Fruit fly (Drosophila melanogaster) whole organism, embryonic: ENCODE data around the gene CG13024.

Source experiments
- Bdp1 ChIP-seq: fragments of 200-800 bp; sonication (Bioruptor generic); optimal IDR thresholded peaks from 3 replicates; lab custom pipeline; 2016; ENCODE audit warnings: missing biosample characterization, missing genetic modification characterization
- Bgb ChIP-seq: fragments of 200-800 bp; sonication (Bioruptor generic); IDR thresholded peaks from 2 replicates; pipeline ENCODE4 v1.3.6; 2022; ENCODE audit warnings: missing biosample characterization, missing genetic modification characterization; ENCODE audit not compliant: partially characterized antibody
- Blimp-1 ChIP-seq: fragments of 200-800 bp; sonication (Bioruptor generic); optimal IDR thresholded peaks from 3 replicates; lab custom pipeline; 2018; ENCODE audit warnings: missing biosample characterization, missing genetic modification characterization, mild to moderate bottlenecking, moderate library complexity, missing genetic modification reagents
- CG11504 ChIP-seq: fragments of 200-800 bp; sonication (Bioruptor generic); optimal IDR thresholded peaks from 3 replicates; lab custom pipeline; 2019; ENCODE audit warnings: missing biosample characterization, mild to moderate bottlenecking, missing genetic modification characterization, moderate library complexity
- CG11560 ChIP-seq: fragments of 200-800 bp; sonication (Bioruptor generic); IDR thresholded peaks from 3 replicates; pipeline ENCODE4 v1.3.6; 2022; ENCODE audit warnings: missing biosample characterization, missing genetic modification characterization
- CG11696 ChIP-seq: fragments of 200-800 bp; sonication (Bioruptor generic); IDR thresholded peaks from 2 replicates; pipeline ENCODE4 v1.3.6; 2022; ENCODE audit warnings: missing biosample characterization, missing genetic modification characterization
- CG12071 ChIP-seq: fragments of 200-800 bp; sonication (Bioruptor generic); optimal IDR thresholded peaks from 3 replicates; lab custom pipeline; 2018; ENCODE audit warnings: missing biosample characterization, mild to moderate bottlenecking, missing genetic modification characterization
- CG12104 ChIP-seq: fragments of 200-800 bp; sonication (Bioruptor generic); optimal IDR thresholded peaks from 3 replicates; lab custom pipeline; 2016; ENCODE audit warnings: missing biosample characterization, missing genetic modification characterization
- CG12219 ChIP-seq: fragments of 200-800 bp; sonication (Bioruptor generic); optimal IDR thresholded peaks from 3 replicates; lab custom pipeline; 2018; ENCODE audit warnings: missing biosample characterization, mild to moderate bottlenecking, missing genetic modification characterization
- CG13123 ChIP-seq: fragments of 200-800 bp; sonication (Bioruptor generic); optimal IDR thresholded peaks from 2 replicates; lab custom pipeline; 2016; ENCODE audit warnings: missing biosample characterization, missing genetic modification characterization
- CG14050 ChIP-seq: fragments of 200-800 bp; sonication (Bioruptor generic); IDR thresholded peaks from 3 replicates; pipeline ENCODE4 v1.3.6; 2022; ENCODE audit warnings: missing biosample characterization, missing genetic modification characterization
- CG3065 ChIP-seq: fragments of 200-800 bp; sonication (Bioruptor generic); optimal IDR thresholded peaks from 2 replicates; lab custom pipeline; 2016; ENCODE audit warnings: missing biosample characterization, missing genetic modification characterization
- CG4617 ChIP-seq: fragments of 200-800 bp; sonication (Bioruptor generic); optimal IDR thresholded peaks from 3 replicates; lab custom pipeline; 2016; ENCODE audit warnings: missing biosample characterization, missing genetic modification characterization, borderline replicate concordance
- CG5180 ChIP-seq: fragments of 200-800 bp; sonication (Bioruptor generic); optimal IDR thresholded peaks from 3 replicates; lab custom pipeline; 2017; ENCODE audit warnings: missing biosample characterization, missing genetic modification characterization, mild to moderate bottlenecking, moderate library complexity, missing genetic modification reagents
- CG6791 ChIP-seq: fragments of 200-800 bp; sonication (Bioruptor generic); IDR thresholded peaks from 3 replicates; pipeline ENCODE4 v1.3.6; 2022; ENCODE audit warnings: missing biosample characterization, missing genetic modification characterization; ENCODE audit not compliant: partially characterized antibody
- CG7372 ChIP-seq: fragments of 200-800 bp; sonication (Bioruptor generic); IDR thresholded peaks from 2 replicates; pipeline ENCODE4 v1.3.6; 2022; ENCODE audit warnings: missing biosample characterization, missing genetic modification characterization
- CG7839 ChIP-seq: fragments of 200-800 bp; sonication (Bioruptor generic); optimal IDR thresholded peaks from 3 replicates; lab custom pipeline; 2018; ENCODE audit warnings: missing biosample characterization, mild to moderate bottlenecking, missing genetic modification characterization, moderate library complexity
- CG7928 ChIP-seq: fragments of 200-800 bp; sonication (Bioruptor generic); optimal IDR thresholded peaks from 2 replicates; lab custom pipeline; 2017; ENCODE audit warnings: missing biosample characterization, mild to moderate bottlenecking, missing genetic modification characterization
- CG8089 ChIP-seq: fragments of 200-800 bp; sonication (Bioruptor generic); optimal IDR thresholded peaks from 3 replicates; lab custom pipeline; 2016; ENCODE audit warnings: missing biosample characterization, missing genetic modification characterization
- CG8765 ChIP-seq: fragments of 200-800 bp; sonication (Bioruptor generic); IDR thresholded peaks from 2 replicates; pipeline ENCODE4 v1.3.6; 2022; ENCODE audit warnings: missing biosample characterization, missing genetic modification characterization
- Dad ChIP-seq: fragments of 200-800 bp; sonication (Bioruptor generic); optimal IDR thresholded peaks from 3 replicates; lab custom pipeline; 2016; ENCODE audit warnings: missing biosample characterization, missing genetic modification characterization
- Eip74EF ChIP-seq, 2 experiments: fragments of 200-800 bp in 1 of 2; fragments of >200 bp in 1 of 2; sonication (Bioruptor generic) in 1 of 2; optimal IDR thresholded peaks; 2 replicates each; lab custom pipeline; 2017 to 2019; ENCODE audit warnings: missing biosample characterization in 2 of 2, missing genetic modification characterization in 2 of 2, mild to moderate bottlenecking in 1 of 2, moderate library complexity in 1 of 2
- Ets97D ChIP-seq: fragments of 200-800 bp; sonication (Bioruptor generic); optimal IDR thresholded peaks from 3 replicates; lab custom pipeline; 2016; ENCODE audit warnings: missing biosample characterization, missing genetic modification characterization
- NC2α ChIP-seq: fragments of 200-800 bp; sonication (Bioruptor generic); optimal IDR thresholded peaks from 2 replicates; lab custom pipeline; 2016; ENCODE audit warnings: missing biosample characterization, missing genetic modification characterization
- PHDP ChIP-seq: fragments of 200-800 bp; sonication (Bioruptor generic); optimal IDR thresholded peaks from 3 replicates; lab custom pipeline; 2018; ENCODE audit warnings: missing biosample characterization, mild to moderate bottlenecking, missing genetic modification characterization, moderate library complexity
- Sry-β ChIP-seq: fragments of 200-800 bp; sonication (Bioruptor generic); optimal IDR thresholded peaks from 2 replicates; lab custom pipeline; 2018; ENCODE audit warnings: missing biosample characterization, mild to moderate bottlenecking, missing genetic modification characterization, moderate library complexity
- Tbp ChIP-seq: fragments of >200 bp; optimal IDR thresholded peaks from 2 replicates; lab custom pipeline; 2018; ENCODE audit warnings: missing biosample characterization, missing genetic modification characterization
- Usf ChIP-seq: fragments of 200-800 bp; sonication (Bioruptor generic); optimal IDR thresholded peaks from 2 replicates; lab custom pipeline; 2017; ENCODE audit warnings: missing genotype, missing biosample characterization, missing genetic modification characterization
- bigmax ChIP-seq: fragments of 200-800 bp; sonication (Bioruptor generic); optimal IDR thresholded peaks from 2 replicates; lab custom pipeline; 2018; ENCODE audit warnings: missing biosample characterization, mild to moderate bottlenecking, missing genetic modification characterization
- br ChIP-seq: fragments of >200 bp; optimal IDR thresholded peaks from 2 replicates; lab custom pipeline; 2017
- cas ChIP-seq: fragments of 200-800 bp; sonication (Bioruptor generic); IDR thresholded peaks from 2 replicates; pipeline ENCODE4 v1.3.6; 2022; ENCODE audit warnings: missing biosample characterization, missing genetic modification characterization
- crol ChIP-seq: fragments of 200-800 bp; sonication (Bioruptor generic); IDR thresholded peaks from 2 replicates; pipeline ENCODE4 v1.3.6; 2022; ENCODE audit warnings: missing biosample characterization, missing genetic modification characterization
- dati ChIP-seq: fragments of 200-800 bp; sonication (Bioruptor generic); IDR thresholded peaks from 2 replicates; pipeline ENCODE4 v1.3.6; 2022; ENCODE audit warnings: missing biosample characterization, missing genetic modification characterization
- dimm ChIP-seq: fragments of 200-800 bp; sonication (Bioruptor generic); IDR thresholded peaks from 2 replicates; pipeline ENCODE4 v1.3.6; 2022; ENCODE audit warnings: missing biosample characterization, missing genetic modification characterization
- fu2 ChIP-seq: fragments of 200-800 bp; sonication (Bioruptor generic); optimal IDR thresholded peaks from 2 replicates; lab custom pipeline; 2016; ENCODE audit warnings: missing biosample characterization, missing genetic modification characterization
- gcm ChIP-seq: fragments of 200-800 bp; sonication (Bioruptor generic); optimal IDR thresholded peaks from 2 replicates; lab custom pipeline; 2019; ENCODE audit warnings: missing biosample characterization, mild to moderate bottlenecking, missing genetic modification characterization, moderate library complexity
- gcm2 ChIP-seq: fragments of 200-800 bp; sonication (Bioruptor generic); optimal IDR thresholded peaks from 2 replicates; lab custom pipeline; 2016; ENCODE audit warnings: missing biosample characterization, missing genetic modification characterization
- lola ChIP-seq, 3 experiments: fragments of >200 bp in 2 of 3; fragments of 200-800 bp in 1 of 3; sonication (Bioruptor generic) in 1 of 3; optimal IDR thresholded peaks; 2 replicates each; lab custom pipeline; 2017 to 2019; ENCODE audit warnings: missing biosample characterization in 3 of 3, missing genetic modification characterization in 3 of 3, mild to moderate bottlenecking in 1 of 3, moderate library complexity in 1 of 3
- mld ChIP-seq: fragments of 200-800 bp; sonication (Bioruptor generic); IDR thresholded peaks from 3 replicates; pipeline ENCODE4 v1.3.6; 2022; ENCODE audit warnings: missing biosample characterization, missing genetic modification characterization; ENCODE audit not compliant: partially characterized antibody
- nerfin-2 ChIP-seq: fragments of 200-800 bp; sonication (Bioruptor generic); IDR thresholded peaks from 2 replicates; pipeline ENCODE4 v1.3.6; 2022; ENCODE audit warnings: missing biosample characterization, missing genetic modification characterization; ENCODE audit not compliant: partially characterized antibody
- nom ChIP-seq: fragments of 200-800 bp; sonication (Bioruptor generic); optimal IDR thresholded peaks from 2 replicates; lab custom pipeline; 2017; ENCODE audit warnings: missing biosample characterization, missing genetic modification characterization, mild to moderate bottlenecking, moderate library complexity, missing genetic modification reagents
- org-1 ChIP-seq: fragments of 200-800 bp; sonication (Bioruptor generic); optimal IDR thresholded peaks from 2 replicates; lab custom pipeline; 2017; ENCODE audit warnings: missing biosample characterization, missing genetic modification characterization
- pan ChIP-seq, 4 experiments: fragments of >200 bp in 3 of 4; fragments of 200-800 bp in 1 of 4; sonication (Bioruptor generic) in 1 of 4; optimal IDR thresholded peaks in 3 of 4; IDR thresholded peaks in 1 of 4; 2 replicates each; pipeline versions ENCODE4 v1.3.6 to Lab custom; 2017 to 2022; ENCODE audit warnings: missing biosample characterization in 2 of 4, missing genetic modification characterization in 2 of 4, mixed read lengths in 1 of 4
- pfk ChIP-seq: fragments of 200-800 bp; sonication (Bioruptor generic); optimal IDR thresholded peaks from 2 replicates; lab custom pipeline; 2018; ENCODE audit warnings: missing biosample characterization, mild to moderate bottlenecking, missing genetic modification characterization, moderate library complexity
- psq ChIP-seq: fragments of 200-800 bp; sonication (Bioruptor generic); optimal IDR thresholded peaks from 2 replicates; lab custom pipeline; 2017; ENCODE audit warnings: missing biosample characterization, missing genetic modification characterization
- pum ChIP-seq: fragments of 200-800 bp; sonication (Bioruptor generic); optimal IDR thresholded peaks from 2 replicates; lab custom pipeline; 2016; ENCODE audit warnings: missing biosample characterization, missing genetic modification characterization
- seq ChIP-seq: fragments of 200-800 bp; sonication (Bioruptor generic); IDR thresholded peaks from 2 replicates; pipeline ENCODE4 v1.3.6; 2022; ENCODE audit warnings: missing biosample characterization, missing genetic modification characterization
- stc ChIP-seq: fragments of 200-800 bp; sonication (Bioruptor generic); IDR thresholded peaks from 2 replicates; pipeline ENCODE4 v1.3.6; 2022; ENCODE audit warnings: missing biosample characterization, missing genetic modification characterization
- vvl ChIP-seq: fragments of 200-800 bp; sonication (Bioruptor generic); IDR thresholded peaks from 2 replicates; pipeline ENCODE4 v1.3.6; 2022; ENCODE audit warnings: missing biosample characterization, missing genetic modification characterization
- z ChIP-seq: fragments of 200-800 bp; sonication (Bioruptor generic); IDR thresholded peaks from 3 replicates; pipeline ENCODE4 v1.3.6; 2022; ENCODE audit warnings: missing biosample characterization, missing genetic modification characterization

The CG13024 gene

DNA sequence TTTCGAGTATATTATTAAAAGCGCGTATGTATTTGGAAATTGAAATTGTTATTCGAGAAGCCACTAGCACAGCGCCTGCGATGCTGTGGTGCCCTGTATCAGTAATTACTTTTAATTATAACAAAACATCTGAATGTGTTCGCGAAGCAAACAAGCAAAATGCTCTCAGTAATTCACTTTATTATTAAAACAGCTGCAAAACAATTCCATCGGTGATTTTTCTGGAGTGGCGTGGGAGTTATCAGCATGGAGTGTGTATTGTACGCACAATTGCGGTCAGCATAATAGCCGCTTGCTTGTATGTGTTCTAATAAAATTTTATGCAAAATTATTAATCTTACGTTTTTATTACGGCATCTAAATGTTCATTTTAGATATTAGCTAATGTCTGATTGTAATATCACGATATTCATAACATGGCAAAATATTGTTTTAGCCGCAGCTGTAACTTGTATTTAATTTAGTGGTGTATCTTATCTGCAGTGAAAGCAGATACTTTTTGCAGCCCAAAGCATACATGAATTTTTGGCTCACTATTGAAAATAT, 46.6 kb downstream of the CG13024 start (continued):
- TF ChIP-seq Sry-β (GFP tag; lab: Kevin White, UChicago) (no peak), dati (peak; percentile 48; the same call in 1 of the 2 replicates), psq (GFP tag; lab: Kevin White, UChicago) (no peak), Usf (GFP tag; lab: Kevin White, UChicago) (no peak), pan (optimal IDR thresholded peaks at IDR 0.05; lab: Kevin White, UChicago) (no peak), pan (GFP tag; optimal IDR thresholded peaks at IDR 0.05 in 1 of 2, IDR thresholded peaks at IDR 0.05 in 1 of 2) (peak in 1 of 2 experiments; percentile 81), Bgb (GFP tag; lab: Robert Waterston, UW) (no peak), Bdp1 (GFP tag; lab: Kevin White, UChicago) (no peak), CG12104 (GFP tag; lab: Kevin White, UChicago) (peak; percentile 21), gcm (peak; percentile 37), lola (GFP tag; optimal IDR thresholded peaks at IDR 0.05; lab: Kevin White, UChicago) (peak in 1 of 3 experiments; percentile 52), PHDP (tag; lab: Kevin White, UChicago) (no peak), CG7928 (GFP tag; lab: Kevin White, UChicago) (no peak), crol (no peak), CG11560 (tag; lab: Robert Waterston, UW) (no peak), Ets97D (GFP tag; lab: Kevin White, UChicago) (peak; percentile 16), fu2 (GFP tag; lab: Kevin White, UChicago) (peak; percentile 49), CG12219 (GFP tag; lab: Kevin White, UChicago) (peak; percentile 70), bigmax (GFP tag; lab: Kevin White, UChicago) (no peak), CG8765 (no peak), br (lab: Kevin White, UChicago) (no peak), CG6791 (GFP tag; lab: Robert Waterston, UW) (0 out of 3 replicates have a peak, but pooled peaks have one; percentile 25), org-1 (peak; percentile 69), nom (GFP tag; lab: Kevin White, UChicago) (peak; percentile 18), CG11504 (tag; lab: Kevin White, UChicago) (no peak), CG11696 (GFP tag; lab: Robert Waterston, UW) (peak; percentile 95), CG4617 (no peak), CG5180 (no peak), nerfin-2 (GFP tag; lab: Robert Waterston, UW) (no peak), Blimp-1 (GFP tag; lab: Kevin White, UChicago) (no peak), dimm (GFP tag; lab: Robert Waterston, UW) (no peak), NC2α (GFP tag; lab: Kevin White, UChicago) (no peak), gcm2 (GFP tag; lab: Kevin White, UChicago) (no peak), CG12071 (GFP tag; lab: Kevin White, UChicago) (peak; percentile 55), Dad (GFP tag; lab: Kevin White, UChicago) (no peak), cas (GFP tag; lab: Robert Waterston, UW) (no peak), z (GFP tag; lab: Robert Waterston, UW) (no peak), seq (GFP tag; lab: Robert Waterston, UW) (peak; percentile 63), pum (GFP tag; lab: Kevin White, UChicago) (peak; percentile 62), CG7839 (tag; lab: Kevin White, UChicago) (peak; percentile 83), Eip74EF (GFP tag; optimal IDR thresholded peaks at IDR 0.05; lab: Kevin White, UChicago) (no peak), pfk (GFP tag; lab: Kevin White, UChicago) (no peak), mld (no peak), CG8089 (GFP tag; lab: Kevin White, UChicago) (peak; percentile 24), CG13123 (GFP tag; lab: Kevin White, UChicago) (no peak), CG14050 (GFP tag; lab: Robert Waterston, UW) (peak; percentile 35; the same call in 1 of the 3 replicates), Tbp (no peak), vvl (peak; percentile 87), CG7372 (GFP tag; lab: Robert Waterston, UW) (peak; percentile 34; the same call in 1 of the 2 replicates), CG3065 (GFP tag; lab: Kevin White, UChicago) (no peak), stc (peak; percentile 76)
